Worm (Caenorhabditis elegans): ENCODE measurements around the gene plr-1.
A peak's percentile ranks its signal among the peaks of the same experiment; 100 is the strongest.

Gene plr-1

DNA sequence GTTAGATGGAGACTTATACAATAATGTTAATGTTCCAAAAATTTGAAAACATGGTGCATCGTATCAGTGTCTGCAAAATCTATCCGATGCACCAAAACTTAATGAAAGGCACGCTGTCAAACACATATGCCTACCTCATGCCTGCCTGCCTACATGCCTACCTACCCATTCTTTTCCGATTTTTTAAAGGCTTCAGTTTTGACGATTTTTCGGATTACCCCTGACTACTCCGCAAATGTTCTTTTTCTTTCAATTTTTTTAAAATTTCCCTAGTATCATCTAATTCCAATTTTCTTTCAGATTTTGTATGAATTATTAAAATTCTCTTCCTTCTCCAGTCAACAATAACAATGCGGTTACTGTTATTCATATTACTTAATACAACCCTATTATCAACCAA, at the start of gene plr-1:
Gene plr-1, plus strand, starts transcription at position 301 of the 400 bp plus-strand sequence.
- TF ChIP-seq fkh-3 (tag; optimal IDR thresholded peaks at IDR 0.05) (no peak), madf-6 (GFP tag; IDR thresholded peaks at IDR 0.05) (no peak), madf-3 (GFP tag; IDR thresholded peaks at IDR 0.05) (no peak), pbrm-1 (GFP tag; IDR thresholded peaks at IDR 0.05) (no peak), ets-4 (GFP tag; optimal IDR thresholded peaks at IDR 0.05) (no peak), egl-44 (GFP tag; IDR thresholded peaks at IDR 0.05) (no peak), B0336.3 (GFP tag; IDR thresholded peaks at IDR 0.05) (no peak), ceh-27 (GFP tag; optimal IDR thresholded peaks at IDR 0.05) (no peak), attf-6 (GFP tag; IDR thresholded peaks at IDR 0.05) (no peak), F57A8.1 (GFP tag; optimal IDR thresholded peaks at IDR 0.05) (no peak), hrde-1 (tag; optimal IDR thresholded peaks at IDR 0.05; ENCODE audit: borderline replicate concordance) (no peak), efl-1 (GFP tag; optimal IDR thresholded peaks at IDR 0.05) (no peak), xnd-1 (tag; optimal IDR thresholded peaks at IDR 0.05) (no peak), zfh-2 (GFP tag; conservative IDR thresholded peaks at IDR 0.05) (no peak), ztf-26 (tag; optimal IDR thresholded peaks at IDR 0.05) (no peak), T07F8.4 (tag; optimal IDR thresholded peaks at IDR 0.05) (no peak), bed-2 (GFP tag; IDR thresholded peaks at IDR 0.05) (no peak), ztf-25 (GFP tag; IDR thresholded peaks at IDR 0.05) (no peak)

DNA sequence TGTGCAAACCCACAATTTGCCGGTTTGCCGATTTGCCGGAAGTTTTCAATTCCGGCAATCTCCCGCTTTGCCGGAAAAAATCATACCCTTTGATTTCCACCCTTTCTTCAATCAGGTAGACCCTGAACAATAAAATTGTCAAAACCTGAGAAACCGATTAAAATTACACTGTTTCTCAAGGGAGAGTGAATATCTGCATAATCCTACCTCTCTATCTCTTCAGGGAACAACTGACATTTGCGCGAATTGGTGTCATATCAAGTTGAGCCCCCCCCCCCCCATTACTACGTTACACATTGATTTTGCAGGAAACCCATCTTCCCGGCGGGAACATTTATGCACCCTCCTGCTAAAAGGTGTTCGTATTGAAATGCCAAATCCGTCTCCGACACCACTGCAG, 46.3 kb upstream of the plr-1 start, which contains the start of gene twk-31:
Gene twk-31, plus strand, starts transcription at position 301 of the 400 bp plus-strand sequence.
- TF ChIP-seq akir-1 (GFP tag; optimal IDR thresholded peaks at IDR 0.05) (no peak), zim-3 (tag; optimal IDR thresholded peaks at IDR 0.05) (no peak), egl-18 (GFP tag; IDR thresholded peaks at IDR 0.05) (no peak), fkh-3 (tag; optimal IDR thresholded peaks at IDR 0.05) (no peak), F57C9.4 (tag; optimal IDR thresholded peaks at IDR 0.05) (no peak), B0336.3 (GFP tag; IDR thresholded peaks at IDR 0.05) (no peak), nfyb-1 (GFP tag; IDR thresholded peaks at IDR 0.05) (no peak), F33H1.4 (GFP tag; IDR thresholded peaks at IDR 0.05) (no peak), rec-8 (tag; optimal IDR thresholded peaks at IDR 0.05) (no peak), T26A5.8 (tag; optimal IDR thresholded peaks at IDR 0.05) (no peak), mel-28 (tag; optimal IDR thresholded peaks at IDR 0.05; ENCODE audit: borderline replicate concordance) (no peak), nfya-2 (GFP tag; IDR thresholded peaks at IDR 0.05) (no peak), snpc-4 (GFP tag; optimal IDR thresholded peaks at IDR 0.05) (no peak), snpc-4 (tag; optimal IDR thresholded peaks at IDR 0.05) (no peak), hmg-20 (GFP tag; IDR thresholded peaks at IDR 0.05) (no peak), hmg-1.2 (GFP tag; IDR thresholded peaks at IDR 0.05) (no peak), ztf-3 (GFP tag; optimal IDR thresholded peaks at IDR 0.05) (no peak)

DNA sequence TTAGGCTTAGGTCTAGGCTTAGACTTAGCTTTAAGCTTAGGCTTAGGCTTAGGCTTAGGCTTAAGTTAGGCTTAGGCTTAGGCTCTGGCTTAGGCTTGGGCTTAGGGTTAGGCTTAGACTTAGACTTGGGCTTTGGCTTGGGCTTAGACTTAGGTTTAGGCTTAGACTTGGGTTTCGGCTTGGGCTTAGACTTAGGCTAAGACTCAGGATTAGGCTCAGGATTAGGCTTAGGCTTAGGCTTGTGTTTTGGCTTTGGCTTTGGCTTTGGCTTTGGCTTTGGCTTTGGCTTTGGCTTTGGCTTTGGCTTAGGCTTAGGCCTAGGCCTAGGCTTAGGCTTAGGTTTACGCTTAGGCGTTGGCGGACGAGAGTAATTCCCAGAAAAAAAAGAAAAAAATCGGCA, 37.1 kb upstream of the plr-1 start:
- TF ChIP-seq cebp-2 (GFP tag; IDR thresholded peaks at IDR 0.05) (0 out of 2 replicates have a peak, but pooled peaks have one; percentile 49), ztf-3 (GFP tag; optimal IDR thresholded peaks at IDR 0.05) (no peak)

DNA sequence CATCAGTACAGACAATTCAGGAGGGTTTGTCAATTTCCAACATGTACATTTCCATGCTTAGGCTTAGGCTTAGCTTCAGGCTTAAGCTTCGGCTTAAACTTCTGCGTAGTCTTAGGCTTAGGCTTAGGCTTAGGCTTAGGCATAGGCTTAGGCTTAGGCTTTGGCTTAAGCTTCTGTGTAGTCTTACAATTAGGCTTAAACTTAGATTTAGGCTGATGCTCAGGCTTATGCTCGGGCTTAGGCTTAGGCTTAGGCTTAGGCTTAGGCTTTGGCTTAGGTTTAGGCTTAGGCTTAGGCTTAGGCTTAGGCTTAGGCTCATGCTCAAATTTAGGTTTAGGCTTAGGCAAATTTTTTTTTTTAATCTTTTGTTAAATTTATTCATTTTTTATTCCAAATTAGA, 31.9 kb upstream of the plr-1 start:
- TF ChIP-seq ccch-3 (GFP tag; optimal IDR thresholded peaks at IDR 0.05) = no peak
- TF ChIP-seq T26A5.8 (tag; optimal IDR thresholded peaks at IDR 0.05) = no peak
- TF ChIP-seq fkh-3 (tag; optimal IDR thresholded peaks at IDR 0.05) = no peak
- no peak for TF ChIP-seq ceh-79 (tag; optimal IDR thresholded peaks at IDR 0.05)
- TF ChIP-seq ceh-27 (GFP tag; optimal IDR thresholded peaks at IDR 0.05) = no peak
- TF ChIP-seq zfh-2 (GFP tag; conservative IDR thresholded peaks at IDR 0.05) = no peak
- no peak for TF ChIP-seq lag-1 (GFP tag; IDR thresholded peaks at IDR 0.05)
- TF ChIP-seq F49E8.2 (tag; optimal IDR thresholded peaks at IDR 0.05; ENCODE audit: insufficient read depth) = no peak
- TF ChIP-seq ceh-100 (GFP tag; IDR thresholded peaks at IDR 0.05) = no peak
- TF ChIP-seq unc-62 (GFP tag; optimal IDR thresholded peaks at IDR 0.05) = no peak
- TF ChIP-seq rec-8 (tag; optimal IDR thresholded peaks at IDR 0.05) = no peak
- no peak for TF ChIP-seq Y67H2A.10 (GFP tag; conservative IDR thresholded peaks at IDR 0.05)
- no peak for TF ChIP-seq athp-1 (tag; optimal IDR thresholded peaks at IDR 0.05)
- no peak for TF ChIP-seq bed-2 (GFP tag; IDR thresholded peaks at IDR 0.05)
- no peak for TF ChIP-seq dpff-1 (tag; optimal IDR thresholded peaks at IDR 0.05)
- TF ChIP-seq nhr-80 (tag; optimal IDR thresholded peaks at IDR 0.05) = no peak
- TF ChIP-seq F37B4.10 (GFP tag; IDR thresholded peaks at IDR 0.05) = no peak
- no peak for TF ChIP-seq madf-3 (GFP tag; IDR thresholded peaks at IDR 0.05)
- no peak for TF ChIP-seq pbrm-1 (GFP tag; IDR thresholded peaks at IDR 0.05)

All from whole organism, young adult.